Fruit fly (Drosophila melanogaster): ENCODE results near the gene CG14297.

CG14297 gene

dm6 chr3R:18928918-18929705, 31.2 kb downstream of the CG14297 start, which contains the start of gene CG42613 (continued):
- TF ChIP-seq lab (GFP tag; optimal IDR thresholded peaks at IDR 0.05) (peak; percentile 81), tna (GFP tag; IDR thresholded peaks at IDR 0.05; ENCODE audit: partially characterized antibody) (no peak), CG3838 (GFP tag; optimal IDR thresholded peaks at IDR 0.05) (no peak), CG33557 (GFP tag; optimal IDR thresholded peaks at IDR 0.05) (peak; percentile 62), CG32772 (GFP tag; IDR thresholded peaks at IDR 0.05) (peak; percentile 17; the same call in 1 of the 2 replicates), bsh (GFP tag; optimal IDR thresholded peaks at IDR 0.05) (peak; percentile 32 to 69), CG9817 (tag; optimal IDR thresholded peaks at IDR 0.05) (peak; percentile 62), CG7786 (GFP tag; optimal IDR thresholded peaks at IDR 0.05) (peak; percentile 7), CG10979 (tag; optimal IDR thresholded peaks at IDR 0.05) (peak; percentile 57), CG11085 (GFP tag; IDR thresholded peaks at IDR 0.05) (peak; percentile 35; the same call in 1 of the 2 replicates), CG16813 (GFP tag; IDR thresholded peaks at IDR 0.05; ENCODE audit: partially characterized antibody) (peak; percentile 81), Asciz (GFP tag; optimal IDR thresholded peaks at IDR 0.05) (peak; percentile 81), Nf-YC (tag; optimal IDR thresholded peaks at IDR 0.05) (no peak), croc (GFP tag; conservative IDR thresholded peaks at IDR 0.05) (no peak), PHDP (tag; optimal IDR thresholded peaks at IDR 0.05) (peak; percentile 52), kni (GFP tag; optimal IDR thresholded peaks at IDR 0.05) (peak; percentile 53), hth (optimal IDR thresholded peaks at IDR 0.05) (no peak), CG8924 (tag; optimal IDR thresholded peaks at IDR 0.05) (peak; percentile 27), sim (GFP tag; IDR thresholded peaks at IDR 0.05) (no peak), phol (tag; optimal IDR thresholded peaks at IDR 0.05) (peak; percentile 69), maf-S (GFP tag; optimal IDR thresholded peaks at IDR 0.05) (peak; percentile 60), grn (GFP tag; optimal IDR thresholded peaks at IDR 0.05) (no peak), oc (tag; optimal IDR thresholded peaks at IDR 0.05) (peak; percentile 19), Oaz (GFP tag; IDR thresholded peaks at IDR 0.05) (peak; percentile 60; the same call in 1 of the 2 replicates), NfI (GFP tag; optimal IDR thresholded peaks at IDR 0.05) (peak; percentile 82), slbo (GFP tag; IDR thresholded peaks at IDR 0.05) (peak; percentile 81), cad (GFP tag; optimal IDR thresholded peaks at IDR 0.05) (no peak), HLHmδ (GFP tag; optimal IDR thresholded peaks at IDR 0.05) (peak; percentile 96), CG11723 (GFP tag; optimal IDR thresholded peaks at IDR 0.05) (peak; percentile 57), CG2202 (tag; optimal IDR thresholded peaks at IDR 0.05) (peak; percentile 56), CG10565 (GFP tag; optimal IDR thresholded peaks at IDR 0.05) (no peak), CG4707 (GFP tag; optimal IDR thresholded peaks at IDR 0.05) (peak; percentile 64), CG10543 (GFP tag; optimal IDR thresholded peaks at IDR 0.05) (no peak), org-1 (GFP tag; optimal IDR thresholded peaks at IDR 0.05) (peak; percentile 50), Camta (GFP tag; optimal IDR thresholded peaks at IDR 0.05) (peak; percentile 44), HmgZ (tag; optimal IDR thresholded peaks at IDR 0.05) (no peak), Adf1 (GFP tag; IDR thresholded peaks at IDR 0.05) (peak; percentile 61; the same call in 1 of the 2 replicates), HmgD (GFP tag; optimal IDR thresholded peaks at IDR 0.05) (peak; percentile 52), en (GFP tag; optimal IDR thresholded peaks at IDR 0.05) (peak; percentile 61), CG9609 (GFP tag; optimal IDR thresholded peaks at IDR 0.05) (peak; percentile 72), ttk (GFP tag; IDR thresholded peaks at IDR 0.05) (peak; percentile 35; the same call in 1 of the 2 replicates), fu2 (GFP tag; optimal IDR thresholded peaks at IDR 0.05) (no peak), Sry-β (GFP tag; optimal IDR thresholded peaks at IDR 0.05) (peak; percentile 45), CG4854 (GFP tag; optimal IDR thresholded peaks at IDR 0.05) (no peak), Bgb (GFP tag; IDR thresholded peaks at IDR 0.05; ENCODE audit: partially characterized antibody) (peak; percentile 63), CG11504 (tag; optimal IDR thresholded peaks at IDR 0.05) (peak; percentile 55), aop (GFP tag; IDR thresholded peaks at IDR 0.05) (peak; percentile 75), Bteb2 (GFP tag; optimal IDR thresholded peaks at IDR 0.05) (no peak), mirr (GFP tag; optimal IDR thresholded peaks at IDR 0.05) (peak; percentile 76)

All from whole organism, embryonic.